Fruit fly (Drosophila melanogaster): ENCODE measurements around the gene CG2211.

CG2211 gene

DNA sequence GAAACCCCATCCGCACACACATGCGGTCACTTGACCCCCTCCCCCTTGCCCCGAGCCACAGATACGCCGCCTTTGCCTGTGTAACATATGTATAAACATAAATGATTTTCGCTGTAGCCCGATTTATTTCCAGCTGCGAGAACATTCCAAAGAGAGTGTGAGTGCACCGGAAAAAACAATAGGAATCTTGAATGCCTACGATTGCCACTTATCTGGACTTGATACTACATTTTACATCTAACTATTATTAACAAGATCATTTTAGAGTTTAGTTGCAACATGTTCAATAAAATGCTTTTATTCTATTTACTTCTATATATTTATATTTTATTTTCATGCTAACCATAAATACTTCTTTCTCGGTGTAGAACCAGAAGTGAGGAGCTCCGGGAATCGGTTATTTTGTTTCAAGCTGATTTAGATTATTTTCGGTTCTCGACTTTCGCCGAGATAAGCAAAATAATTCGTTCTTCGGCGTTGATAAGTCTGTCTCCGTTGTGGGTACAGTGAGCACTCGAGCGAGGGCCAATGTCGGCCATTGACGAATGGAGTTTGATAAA lies 35.0 kb downstream of the CG2211 start (continued):
- TF ChIP-seq exex (tag; optimal IDR thresholded peaks at IDR 0.05) (peak; percentile 31), ash1 (GFP tag; optimal IDR thresholded peaks at IDR 0.05) (no peak), CG2712 (tag; optimal IDR thresholded peaks at IDR 0.05) (peak; percentile 95), CG13296 (GFP tag; optimal IDR thresholded peaks at IDR 0.05) (peak; percentile 30), otp (GFP tag; IDR thresholded peaks at IDR 0.05) (peak; percentile 69; the same call in 2 of the 3 replicates), chn (GFP tag; optimal IDR thresholded peaks at IDR 0.05) (peak; percentile 57), tna (GFP tag; IDR thresholded peaks at IDR 0.05; ENCODE audit: partially characterized antibody) (no peak; the same call in 1 of the 2 replicates), disco-r (GFP tag; optimal IDR thresholded peaks at IDR 0.05) (no peak), Gsc (GFP tag; IDR thresholded peaks at IDR 0.05) (peak; percentile 58), sr (GFP tag; IDR thresholded peaks at IDR 0.05) (no peak), CG4730 (GFP tag; IDR thresholded peaks at IDR 0.05) (peak; percentile 69), Fer2 (tag; optimal IDR thresholded peaks at IDR 0.05) (peak; percentile 57), CG6765 (GFP tag; optimal IDR thresholded peaks at IDR 0.05) (peak; percentile 20), NK7.1 (GFP tag; optimal IDR thresholded peaks at IDR 0.05) (no peak), CG3407 (GFP tag; optimal IDR thresholded peaks at IDR 0.05) (peak; percentile 74), hkb (optimal IDR thresholded peaks at IDR 0.05) (no peak), hkb (GFP tag; IDR thresholded peaks at IDR 0.05) (peak; percentile 90), CG14050 (GFP tag; IDR thresholded peaks at IDR 0.05) (peak; percentile 61; the same call in 2 of the 3 replicates), zen2 (GFP tag; IDR thresholded peaks at IDR 0.05; ENCODE audit: partially characterized antibody) (no peak), B-H1 (GFP tag; IDR thresholded peaks at IDR 0.05) (peak; percentile 62; the same call in 1 of the 3 replicates), CG15011 (GFP tag; optimal IDR thresholded peaks at IDR 0.05) (peak; percentile 79), Six4 (GFP tag; optimal IDR thresholded peaks at IDR 0.05) (peak; percentile 80), Pdp1 (GFP tag; optimal IDR thresholded peaks at IDR 0.05) (peak; percentile 3 to 42), tx (GFP tag; optimal IDR thresholded peaks at IDR 0.05) (no peak), ap (GFP tag; IDR thresholded peaks at IDR 0.05) (peak; percentile 45), C15 (GFP tag; IDR thresholded peaks at IDR 0.05) (peak; percentile 64; the same call in 1 of the 3 replicates), ssp (GFP tag; IDR thresholded peaks at IDR 0.05) (peak; percentile 67), YL-1 (GFP tag; optimal IDR thresholded peaks at IDR 0.05) (peak; percentile 48), CG32767 (GFP tag; IDR thresholded peaks at IDR 0.05) (no peak), gfzf (GFP tag; optimal IDR thresholded peaks at IDR 0.05) (no peak), CG11093 (GFP tag; IDR thresholded peaks at IDR 0.05) (peak; percentile 55; the same call in 2 of the 3 replicates), al (GFP tag; IDR thresholded peaks at IDR 0.05) (peak; percentile 63), fru (optimal IDR thresholded peaks at IDR 0.05) (no peak), emc (GFP tag; optimal IDR thresholded peaks at IDR 0.05) (no peak), scrt (GFP tag; optimal IDR thresholded peaks at IDR 0.05) (peak; percentile 72), CG12219 (GFP tag; optimal IDR thresholded peaks at IDR 0.05) (peak; percentile 66), CG6689 (GFP tag; IDR thresholded peaks at IDR 0.05) (peak; percentile 81), CG6654 (GFP tag; optimal IDR thresholded peaks at IDR 0.05) (peak; percentile 46), NC2α (GFP tag; optimal IDR thresholded peaks at IDR 0.05) (no peak), Side (GFP tag; optimal IDR thresholded peaks at IDR 0.05) (no peak), pb (GFP tag; optimal IDR thresholded peaks at IDR 0.05) (no peak), Fer3 (tag; optimal IDR thresholded peaks at IDR 0.05) (peak; percentile 81), dysf (GFP tag; IDR thresholded peaks at IDR 0.05) (peak; percentile 79), CG30020 (tag; optimal IDR thresholded peaks at IDR 0.05) (peak; percentile 41), kni (GFP tag; optimal IDR thresholded peaks at IDR 0.05) (peak; percentile 42), Med (GFP tag) (peak; percentile 74), Aef1 (GFP tag; IDR thresholded peaks at IDR 0.05) (peak; percentile 53; the same call in 2 of the 3 replicates), CG2116 (GFP tag; optimal IDR thresholded peaks at IDR 0.05) (peak; percentile 47), Blimp-1 (GFP tag; optimal IDR thresholded peaks at IDR 0.05) (peak; percentile 91), Sox100B (GFP tag; optimal IDR thresholded peaks at IDR 0.05) (no peak), Hmr (GFP tag; optimal IDR thresholded peaks at IDR 0.05) (peak; percentile 79)

Measured in whole organism, embryonic.